ENCODE assay signal across 6 worm cellular contexts in genomic region chrX:6250272-6250752, ce11.
TF ChIP-seq lines count a peak whose summit lies in the region.

No protein-coding gene starts in this region.

TF ChIP-seq in whole organism, L1 larva, 84 proteins besides CTCF, POLR2A, EP300 and RAD21 (continued from another document and continues in another):
- TF ChIP-seq nhr-77 (tag; optimal IDR thresholded peaks at IDR 0.05; lab: Kevin White, UChicago) (peak; percentile 83), snu-23 (GFP tag; optimal IDR thresholded peaks at IDR 0.05; lab: Kevin White, UChicago) (peak; percentile 77), zip-4 (GFP tag; optimal IDR thresholded peaks at IDR 0.05; lab: Kevin White, UChicago) (peak; percentile 18), ceh-90 (tag; optimal IDR thresholded peaks at IDR 0.05; lab: Kevin White, UChicago) (no peak), dpl-1 (GFP tag; optimal IDR thresholded peaks at IDR 0.05; lab: Kevin White, UChicago) (peak in 1 of 3 experiments; percentile 60), sup-37 (GFP tag; optimal IDR thresholded peaks at IDR 0.05; lab: Kevin White, UChicago) (no peak), lin-15B (tag; optimal IDR thresholded peaks at IDR 0.05; lab: Kevin White, UChicago) (no peak), skn-1 (tag; optimal IDR thresholded peaks at IDR 0.05; lab: Kevin White, UChicago) (peak; percentile 33), swsn-7 (tag; optimal IDR thresholded peaks at IDR 0.05; lab: Kevin White, UChicago) (peak; percentile 56), unc-130 (tag; optimal IDR thresholded peaks at IDR 0.05; lab: Kevin White, UChicago) (peak; percentile 58), ceh-82 (tag; optimal IDR thresholded peaks at IDR 0.05; lab: Kevin White, UChicago) (peak; percentile 47 to 54 (median 49)), pag-3 (tag; optimal IDR thresholded peaks at IDR 0.05; lab: Kevin White, UChicago; ENCODE audit: borderline replicate concordance, insufficient read depth) (peak; percentile 33), dsc-1 (tag; optimal IDR thresholded peaks at IDR 0.05; lab: Kevin White, UChicago) (peak; percentile 54), nhr-71 (tag; optimal IDR thresholded peaks at IDR 0.05; lab: Kevin White, UChicago) (peak; percentile 89), tlp-1 (tag; optimal IDR thresholded peaks at IDR 0.05; lab: Kevin White, UChicago) (no peak), egl-27 (tag; optimal IDR thresholded peaks at IDR 0.05; lab: Kevin White, UChicago) (peak; percentile 4 to 47), nhr-19 (GFP tag; conservative IDR thresholded peaks at IDR 0.05; lab: Robert Waterston, UW) (peak; percentile 51), elt-2 (tag; optimal IDR thresholded peaks at IDR 0.05; lab: Kevin White, UChicago) (peak; percentile 50), nhr-47 (tag; optimal IDR thresholded peaks at IDR 0.05; lab: Kevin White, UChicago) (peak; percentile 52), efl-1 (optimal IDR thresholded peaks at IDR 0.05; lab: Kevin White, UChicago) (peak; percentile 9 to 18), efl-1 (GFP tag; optimal IDR thresholded peaks at IDR 0.05 in 1 of 2; lab: Kevin White, UChicago) (peak; percentile 5 to 93)

TF ChIP-seq in whole organism, L2 larva, 48 proteins besides CTCF, POLR2A, EP300 and RAD21 (continued from another document and continues in another):
- no peak for TF ChIP-seq peb-1 (tag; optimal IDR thresholded peaks at IDR 0.05; lab: Kevin White, UChicago)
- no peak for TF ChIP-seq nhr-237 (tag; optimal IDR thresholded peaks at IDR 0.05; lab: Kevin White, UChicago)
- peak; percentile 4 for TF ChIP-seq nhr-25 (tag; optimal IDR thresholded peaks at IDR 0.05; lab: Kevin White, UChicago)
- TF ChIP-seq F13H6.1 (tag; optimal IDR thresholded peaks at IDR 0.05; lab: Kevin White, UChicago), result peak; percentile 74
- TF ChIP-seq nhr-77 (tag; optimal IDR thresholded peaks at IDR 0.05; lab: Kevin White, UChicago), result no peak
- no peak for TF ChIP-seq ztf-1 (GFP tag; conservative IDR thresholded peaks at IDR 0.05; lab: Robert Waterston, UW)
- peak; percentile 66 for TF ChIP-seq nhr-21 (tag; optimal IDR thresholded peaks at IDR 0.05; lab: Kevin White, UChicago)
- TF ChIP-seq lin-11 (tag; optimal IDR thresholded peaks at IDR 0.05; lab: Kevin White, UChicago), result no peak
- no peak for TF ChIP-seq elt-1 (tag; optimal IDR thresholded peaks at IDR 0.05; lab: Kevin White, UChicago)
- no peak for TF ChIP-seq ceh-82 (tag; optimal IDR thresholded peaks at IDR 0.05; lab: Kevin White, UChicago)
- peak; percentile 49 for TF ChIP-seq egl-27 (tag; optimal IDR thresholded peaks at IDR 0.05; lab: Kevin White, UChicago)
- no peak for TF ChIP-seq mbf-1 (tag; optimal IDR thresholded peaks at IDR 0.05; lab: Kevin White, UChicago)
- TF ChIP-seq R02D3.7 (tag; optimal IDR thresholded peaks at IDR 0.05; lab: Kevin White, UChicago), result no peak
- no peak for TF ChIP-seq ztf-11 (tag; optimal IDR thresholded peaks at IDR 0.05; lab: Kevin White, UChicago)
- no peak for TF ChIP-seq unc-39 (tag; optimal IDR thresholded peaks at IDR 0.05; lab: Kevin White, UChicago)
- TF ChIP-seq zag-1 (tag; optimal IDR thresholded peaks at IDR 0.05; lab: Kevin White, UChicago), result no peak
- peak; percentile 90 for TF ChIP-seq fos-1 (tag; optimal IDR thresholded peaks at IDR 0.05; lab: Kevin White, UChicago)
- peak; percentile 86 for TF ChIP-seq C34F6.9 (tag; optimal IDR thresholded peaks at IDR 0.05; lab: Kevin White, UChicago)
- TF ChIP-seq nhr-129 (tag; optimal IDR thresholded peaks at IDR 0.05; lab: Kevin White, UChicago), result peak; percentile 98
- TF ChIP-seq elt-3 (tag; optimal IDR thresholded peaks at IDR 0.05; lab: Kevin White, UChicago), result no peak
- no peak for TF ChIP-seq snpc-4 (tag; optimal IDR thresholded peaks at IDR 0.05; lab: Kevin White, UChicago)
- TF ChIP-seq ama-1 (optimal IDR thresholded peaks at IDR 0.05; lab: Kevin White, UChicago), result peak; percentile 11
- no peak for TF ChIP-seq nhr-11 (tag; optimal IDR thresholded peaks at IDR 0.05; lab: Kevin White, UChicago)
- TF ChIP-seq ztf-4 (tag; optimal IDR thresholded peaks at IDR 0.05; lab: Kevin White, UChicago), result no peak

TF ChIP-seq in whole organism, L3 larva, 47 proteins besides CTCF, POLR2A, EP300 and RAD21 (continued from another document and continues in another):
- TF ChIP-seq unc-39 (tag; optimal IDR thresholded peaks at IDR 0.05; lab: Kevin White, UChicago) (no peak), ceh-9 (tag; optimal IDR thresholded peaks at IDR 0.05; lab: Kevin White, UChicago) (no peak), fkh-2 (tag; optimal IDR thresholded peaks at IDR 0.05; lab: Kevin White, UChicago) (no peak), nhr-43 (tag; optimal IDR thresholded peaks at IDR 0.05; lab: Kevin White, UChicago; ENCODE audit: poor library complexity, severe bottlenecking) (no peak), elt-2 (tag; optimal IDR thresholded peaks at IDR 0.05; lab: Kevin White, UChicago) (peak; percentile 84), tbx-2 (tag; optimal IDR thresholded peaks at IDR 0.05; lab: Kevin White, UChicago) (peak; percentile 0), nhr-76 (tag; optimal IDR thresholded peaks at IDR 0.05; lab: Kevin White, UChicago) (no peak), ama-1 (optimal IDR thresholded peaks at IDR 0.05; lab: Kevin White, UChicago) (no peak), aly-2 (tag; optimal IDR thresholded peaks at IDR 0.05; lab: Kevin White, UChicago) (no peak), nhr-12 (tag; optimal IDR thresholded peaks at IDR 0.05; lab: Kevin White, UChicago) (no peak), pha-4 (tag; optimal IDR thresholded peaks at IDR 0.05; lab: Kevin White, UChicago) (peak; percentile 60), nhr-25 (tag; optimal IDR thresholded peaks at IDR 0.05; lab: Kevin White, UChicago) (peak; percentile 44), daf-12 (tag; optimal IDR thresholded peaks at IDR 0.05; lab: Kevin White, UChicago) (no peak), jun-1 (tag; optimal IDR thresholded peaks at IDR 0.05; lab: Kevin White, UChicago) (no peak), egl-5 (tag; optimal IDR thresholded peaks at IDR 0.05; lab: Kevin White, UChicago) (no peak), lin-15B (tag; optimal IDR thresholded peaks at IDR 0.05; lab: Kevin White, UChicago) (no peak), lin-39 (tag; optimal IDR thresholded peaks at IDR 0.05; lab: Kevin White, UChicago) (no peak), snpc-4 (tag; optimal IDR thresholded peaks at IDR 0.05; lab: Kevin White, UChicago) (no peak), ZK546.5 (tag; optimal IDR thresholded peaks at IDR 0.05; lab: Kevin White, UChicago) (no peak), ztf-4 (tag; optimal IDR thresholded peaks at IDR 0.05; lab: Kevin White, UChicago) (no peak), nhr-23 (tag; optimal IDR thresholded peaks at IDR 0.05; lab: Kevin White, UChicago) (peak; percentile 71), mml-1 (tag; optimal IDR thresholded peaks at IDR 0.05; lab: Kevin White, UChicago) (no peak), nfya-1 (tag; optimal IDR thresholded peaks at IDR 0.05; lab: Kevin White, UChicago; ENCODE audit: insufficient read depth) (peak; percentile 40), lsy-12 (tag; optimal IDR thresholded peaks at IDR 0.05; lab: Kevin White, UChicago) (no peak)

TF ChIP-seq in whole organism, L4 larva, 104 proteins besides CTCF, POLR2A, EP300 and RAD21 (continued from another document and continues in another):
- no peak for TF ChIP-seq spr-3 (GFP tag; optimal IDR thresholded peaks at IDR 0.05; lab: Kevin White, UChicago)
- TF ChIP-seq arid-1 (GFP tag; conservative IDR thresholded peaks at IDR 0.05; lab: Robert Waterston, UW), result no peak
- peak; percentile 65 for TF ChIP-seq nhr-48 (tag; optimal IDR thresholded peaks at IDR 0.05; lab: Kevin White, UChicago)
- TF ChIP-seq madf-9 (GFP tag; conservative IDR thresholded peaks at IDR 0.05; lab: Robert Waterston, UW), result no peak
- peak; percentile 61 for TF ChIP-seq nhr-10 (tag; optimal IDR thresholded peaks at IDR 0.05; lab: Kevin White, UChicago)
- TF ChIP-seq madf-5 (GFP tag; IDR thresholded peaks at IDR 0.05; lab: Robert Waterston, UW), result no peak
- TF ChIP-seq nhr-25 (tag; optimal IDR thresholded peaks at IDR 0.05; lab: Kevin White, UChicago; ENCODE audit: borderline replicate concordance, insufficient read depth), result peak; percentile 23
- TF ChIP-seq hif-1 (tag; optimal IDR thresholded peaks at IDR 0.05; lab: Kevin White, UChicago), result no peak
- TF ChIP-seq zag-1 (tag; optimal IDR thresholded peaks at IDR 0.05; lab: Kevin White, UChicago), result no peak
- no peak for TF ChIP-seq nhr-76 (tag; optimal IDR thresholded peaks at IDR 0.05; lab: Kevin White, UChicago)
- TF ChIP-seq lim-7 (GFP tag; IDR thresholded peaks at IDR 0.05; lab: Robert Waterston, UW), result no peak
- TF ChIP-seq Y48G9A.11 (GFP tag; IDR thresholded peaks at IDR 0.05; lab: Robert Waterston, UW), result no peak
- TF ChIP-seq nhr-111 (GFP tag; optimal IDR thresholded peaks at IDR 0.05; lab: Kevin White, UChicago), result no peak
- TF ChIP-seq hmg-1.1 (GFP tag; IDR thresholded peaks at IDR 0.05; lab: Robert Waterston, UW), result 0 out of 2 replicates have a peak, but pooled peaks have one; percentile 38
- TF ChIP-seq ceh-82 (tag; optimal IDR thresholded peaks at IDR 0.05; lab: Kevin White, UChicago), result no peak
- TF ChIP-seq fkh-10 (GFP tag; optimal IDR thresholded peaks at IDR 0.05; lab: Kevin White, UChicago), result no peak
- TF ChIP-seq mdl-1 (tag; optimal IDR thresholded peaks at IDR 0.05; lab: Kevin White, UChicago), result peak in 1 of 2 experiments; percentile 52
- no peak for TF ChIP-seq dmd-9 (GFP tag; IDR thresholded peaks at IDR 0.05; lab: Robert Waterston, UW)
- TF ChIP-seq T20F7.1 (GFP tag; optimal IDR thresholded peaks at IDR 0.05; lab: Kevin White, UChicago), result no peak
- TF ChIP-seq hlh-30 (tag; optimal IDR thresholded peaks at IDR 0.05; lab: Kevin White, UChicago; ENCODE audit: insufficient read depth), result peak; percentile 54
- peak; percentile 77 for TF ChIP-seq hlh-11 (tag; optimal IDR thresholded peaks at IDR 0.05; lab: Kevin White, UChicago)
- TF ChIP-seq ZK546.5 (tag; optimal IDR thresholded peaks at IDR 0.05; lab: Kevin White, UChicago), result no peak
- TF ChIP-seq sdz-12 (GFP tag; optimal IDR thresholded peaks at IDR 0.05; lab: Kevin White, UChicago), result no peak
- TF ChIP-seq dmd-6 (GFP tag; IDR thresholded peaks at IDR 0.05; lab: Robert Waterston, UW), result peak; percentile 69

TF ChIP-seq in whole organism, late embryonic, 69 proteins besides CTCF, POLR2A, EP300 and RAD21 (continued from another document):
- TF ChIP-seq pros-1 (tag; optimal IDR thresholded peaks at IDR 0.05; lab: Kevin White, UChicago) (no peak), dmd-4 (tag; optimal IDR thresholded peaks at IDR 0.05; lab: Kevin White, UChicago; ENCODE audit: borderline replicate concordance) (no peak)

TF ChIP-seq in whole organism, young adult, 124 proteins besides CTCF, POLR2A, EP300 and RAD21 (continued from another document):
- TF ChIP-seq nfyb-1 (GFP tag; IDR thresholded peaks at IDR 0.05; lab: Robert Waterston, UW) (0 out of 2 replicates have a peak, but pooled peaks have one; percentile 38), lin-35 (GFP tag; optimal IDR thresholded peaks at IDR 0.05; lab: Kevin White, UChicago) (no peak), rpc-1 (optimal IDR thresholded peaks at IDR 0.05; lab: Kevin White, UChicago) (no peak), rpc-1 (tag; optimal IDR thresholded peaks at IDR 0.05; lab: Kevin White, UChicago) (no peak), lir-1 (GFP tag; conservative IDR thresholded peaks at IDR 0.05; lab: Robert Waterston, UW) (no peak), Y53G8AR.9 (GFP tag; conservative IDR thresholded peaks at IDR 0.05; lab: Robert Waterston, UW) (0 out of 2 replicates have a peak, but pooled peaks have one; percentile 40), lin-40 (tag; optimal IDR thresholded peaks at IDR 0.05; lab: Kevin White, UChicago) (peak; percentile 16), ekl-4 (GFP tag; IDR thresholded peaks at IDR 0.05; lab: Robert Waterston, UW) (no peak), unc-62 (GFP tag; optimal IDR thresholded peaks at IDR 0.05; lab: Kevin White, UChicago) (no peak), dox-1 (GFP tag; IDR thresholded peaks at IDR 0.05; lab: Robert Waterston, UW) (no peak), gei-17 (GFP tag; optimal IDR thresholded peaks at IDR 0.05; lab: Kevin White, UChicago) (peak; percentile 9), mcd-1 (GFP tag; IDR thresholded peaks at IDR 0.05; lab: Robert Waterston, UW) (no peak), ccch-3 (GFP tag; optimal IDR thresholded peaks at IDR 0.05; lab: Kevin White, UChicago) (no peak), hmg-1.2 (GFP tag; IDR thresholded peaks at IDR 0.05; lab: Robert Waterston, UW) (peak; percentile 31; the same call in 1 of the 2 replicates), F37B4.10 (GFP tag; IDR thresholded peaks at IDR 0.05; lab: Robert Waterston, UW) (no peak), hlh-26 (GFP tag; conservative IDR thresholded peaks at IDR 0.05; lab: Robert Waterston, UW) (no peak), Y95B8A.8 (GFP tag; IDR thresholded peaks at IDR 0.05; lab: Robert Waterston, UW) (no peak), mel-28 (tag; optimal IDR thresholded peaks at IDR 0.05; lab: Kevin White, UChicago; ENCODE audit: borderline replicate concordance) (no peak), egl-18 (GFP tag; IDR thresholded peaks at IDR 0.05; lab: Robert Waterston, UW) (no peak), snpc-1.1 (tag; optimal IDR thresholded peaks at IDR 0.05; lab: Kevin White, UChicago; ENCODE audit: insufficient read depth) (no peak), B0261.1 (tag; optimal IDR thresholded peaks at IDR 0.05; lab: Kevin White, UChicago) (no peak), madf-8 (GFP tag; conservative IDR thresholded peaks at IDR 0.05; lab: Robert Waterston, UW) (no peak), ztf-22 (GFP tag; optimal IDR thresholded peaks at IDR 0.05; lab: Kevin White, UChicago) (peak; percentile 28), ZK185.1 (tag; optimal IDR thresholded peaks at IDR 0.05; lab: Kevin White, UChicago; ENCODE audit: poor library complexity, severe bottlenecking) (no peak), ets-4 (GFP tag; optimal IDR thresholded peaks at IDR 0.05; lab: Kevin White, UChicago) (no peak)
